Fruit fly (Drosophila melanogaster) whole organism, embryonic: ENCODE measurements around the gene CG15404.

Experiments used
- CG11085 ChIP-seq: fragments of 200-800 bp; sonication (Bioruptor generic); IDR thresholded peaks from 2 replicates; pipeline ENCODE4 v1.3.6; 2022; ENCODE audit warnings: missing biosample characterization, missing genetic modification characterization
- CG11247 ChIP-seq: fragments of 200-800 bp; sonication (Bioruptor generic); IDR thresholded peaks from 2 replicates; pipeline ENCODE4 v1.3.6; 2022; ENCODE audit warnings: missing biosample characterization, missing genetic modification characterization
- CG11695 ChIP-seq: fragments of 200-800 bp; sonication (Bioruptor generic); IDR thresholded peaks from 3 replicates; pipeline ENCODE4 v1.3.6; 2022; ENCODE audit warnings: missing biosample characterization, missing genetic modification characterization
- CG12744 ChIP-seq: fragments of 200-800 bp; sonication (Bioruptor generic); optimal IDR thresholded peaks from 2 replicates; lab custom pipeline; 2016; ENCODE audit warnings: missing biosample characterization, missing genetic modification characterization
- CG12942 ChIP-seq: fragments of 200-800 bp; sonication (Bioruptor generic); optimal IDR thresholded peaks from 3 replicates; lab custom pipeline; 2016; ENCODE audit warnings: missing biosample characterization, missing genetic modification characterization
- CG13424 ChIP-seq: fragments of 200-800 bp; sonication (Bioruptor generic); optimal IDR thresholded peaks from 2 replicates; lab custom pipeline; 2019; ENCODE audit warnings: missing biosample characterization, mild to moderate bottlenecking, missing genetic modification characterization, moderate library complexity
- CG15696 ChIP-seq: fragments of 200-800 bp; sonication (Bioruptor generic); optimal IDR thresholded peaks from 2 replicates; lab custom pipeline; 2019; ENCODE audit warnings: missing biosample characterization, mild to moderate bottlenecking, missing genetic modification characterization, moderate library complexity
- CG1603 ChIP-seq: fragments of 200-800 bp; sonication (Bioruptor generic); optimal IDR thresholded peaks from 2 replicates; lab custom pipeline; 2019; ENCODE audit warnings: missing biosample characterization, mild to moderate bottlenecking, missing genetic modification characterization, moderate library complexity
- CG18476 ChIP-seq: fragments of 200-800 bp; sonication (Bioruptor generic); optimal IDR thresholded peaks from 2 replicates; lab custom pipeline; 2016; ENCODE audit warnings: missing biosample characterization, mild to moderate bottlenecking, missing genetic modification characterization
- CG18599 ChIP-seq: fragments of 200-800 bp; sonication (Bioruptor generic); optimal IDR thresholded peaks from 3 replicates; lab custom pipeline; 2017; ENCODE audit warnings: missing biosample characterization, missing genetic modification characterization, mild to moderate bottlenecking, moderate library complexity, missing genetic modification reagents
- CG18764 ChIP-seq: fragments of 200-800 bp; sonication (Bioruptor generic); optimal IDR thresholded peaks from 3 replicates; lab custom pipeline; 2016; ENCODE audit warnings: missing biosample characterization, missing genetic modification characterization
- CG3726 ChIP-seq: fragments of 200-800 bp; sonication (Bioruptor generic); IDR thresholded peaks from 3 replicates; pipeline ENCODE4, ENCODE4 v1.3.6; 2022; ENCODE audit warnings: missing biosample characterization, missing genetic modification characterization
- CG4360 ChIP-seq: fragments of 200-800 bp; sonication (Bioruptor generic); IDR thresholded peaks from 2 replicates; pipeline ENCODE4 v1.3.6; 2022; ENCODE audit warnings: missing biosample characterization, missing genetic modification characterization
- CG43689 ChIP-seq: fragments of 200-800 bp; sonication (Bioruptor generic); IDR thresholded peaks from 2 replicates; pipeline ENCODE4 v1.3.6; 2022; ENCODE audit warnings: missing biosample characterization, missing genetic modification characterization
- CG4854 ChIP-seq: fragments of 200-800 bp; sonication (Bioruptor generic); optimal IDR thresholded peaks from 2 replicates; lab custom pipeline; 2016; ENCODE audit warnings: missing biosample characterization, missing genetic modification characterization, inconsistent platforms
- CG6813 ChIP-seq: fragments of 200-800 bp; sonication (Bioruptor generic); optimal IDR thresholded peaks from 2 replicates; lab custom pipeline; 2017; ENCODE audit warnings: missing biosample characterization, missing genetic modification characterization, mild to moderate bottlenecking, moderate library complexity, missing genetic modification reagents
- CG8281 ChIP-seq: fragments of 200-800 bp; sonication (Bioruptor generic); optimal IDR thresholded peaks from 2 replicates; lab custom pipeline; 2018; ENCODE audit warnings: missing biosample characterization, mild to moderate bottlenecking, missing genetic modification characterization, moderate library complexity
- Dbx ChIP-seq: fragments of 200-800 bp; sonication (Bioruptor generic); IDR thresholded peaks from 3 replicates; pipeline ENCODE4 v1.3.6; 2022; ENCODE audit warnings: missing biosample characterization, missing genetic modification characterization
- Dll ChIP-seq: fragments of 200-800 bp; sonication (Bioruptor generic); IDR thresholded peaks from 4 replicates; pipeline ENCODE4 v1.3.6; 2022; ENCODE audit warnings: missing biosample characterization, missing genetic modification characterization; ENCODE audit not compliant: partially characterized antibody
- Drgx ChIP-seq: fragments of 200-800 bp; sonication (Bioruptor generic); IDR thresholded peaks from 2 replicates; pipeline ENCODE4 v1.3.6; 2022; ENCODE audit warnings: missing biosample characterization, missing genetic modification characterization
- Gug ChIP-seq: fragments of 200-800 bp; sonication (Bioruptor generic); IDR thresholded peaks from 4 replicates; pipeline ENCODE4 v1.3.6; 2022; ENCODE audit warnings: missing biosample characterization, missing genetic modification characterization
- NfI ChIP-seq: fragments of 200-800 bp; sonication (Bioruptor generic); optimal IDR thresholded peaks from 3 replicates; lab custom pipeline; 2018; ENCODE audit warnings: missing biosample characterization, mild to moderate bottlenecking, missing genetic modification characterization, moderate library complexity
- Poxn ChIP-seq: fragments of 200-800 bp; sonication (Bioruptor generic); IDR thresholded peaks from 2 replicates; pipeline ENCODE4 v1.3.6; 2022; ENCODE audit warnings: missing biosample characterization, missing genetic modification characterization
- Sin3A ChIP-seq: fragments of >200 bp; optimal IDR thresholded peaks from 2 replicates; lab custom pipeline; 2018
- Sox102F ChIP-seq: fragments of 200-800 bp; sonication (Bioruptor generic); optimal IDR thresholded peaks from 2 replicates; lab custom pipeline; 2018; ENCODE audit warnings: missing biosample characterization, mild to moderate bottlenecking, missing genetic modification characterization, moderate library complexity
- amos ChIP-seq: fragments of 200-800 bp; sonication (Bioruptor generic); IDR thresholded peaks from 2 replicates; pipeline ENCODE4 v1.3.6; 2022; ENCODE audit warnings: missing biosample characterization, missing genetic modification characterization; ENCODE audit not compliant: partially characterized antibody
- bowl ChIP-seq: fragments of 200-800 bp; sonication (Bioruptor generic); IDR thresholded peaks from 2 replicates; pipeline ENCODE4 v1.3.6; 2022; ENCODE audit warnings: missing biosample characterization, missing genetic modification characterization
- caup ChIP-seq: fragments of 200-800 bp; sonication (Bioruptor generic); optimal IDR thresholded peaks from 3 replicates; lab custom pipeline; 2017; ENCODE audit warnings: missing biosample characterization, mild to moderate bottlenecking, missing genetic modification characterization, moderate library complexity; ENCODE audit not compliant: severe bottlenecking
- chinmo ChIP-seq: fragments of 200-800 bp; sonication (Bioruptor generic); IDR thresholded peaks from 4 replicates; pipeline ENCODE4 v1.3.6; 2022; ENCODE audit warnings: missing biosample characterization, missing genetic modification characterization; ENCODE audit not compliant: partially characterized antibody
- disco-r ChIP-seq: fragments of 200-800 bp; sonication (Bioruptor generic); optimal IDR thresholded peaks from 2 replicates; lab custom pipeline; 2016; ENCODE audit warnings: missing biosample characterization, missing genetic modification characterization
- ewg ChIP-seq: fragments of 200-800 bp; sonication (Bioruptor generic); optimal IDR thresholded peaks from 3 replicates; lab custom pipeline; 2017; ENCODE audit warnings: mild to moderate bottlenecking, missing biosample characterization, missing genetic modification reagents, missing genetic modification characterization
- fd102C ChIP-seq: fragments of 200-800 bp; sonication (Bioruptor generic); optimal IDR thresholded peaks from 2 replicates; lab custom pipeline; 2018; ENCODE audit warnings: missing biosample characterization, mild to moderate bottlenecking, missing genetic modification characterization, moderate library complexity
- fd3F ChIP-seq: fragments of 200-800 bp; sonication (Bioruptor generic); optimal IDR thresholded peaks from 2 replicates; lab custom pipeline; 2018; ENCODE audit warnings: missing biosample characterization, mild to moderate bottlenecking, missing genetic modification characterization, moderate library complexity
- insv ChIP-seq, 2 experiments: fragments of 200-800 bp; sonication (Bioruptor generic); optimal IDR thresholded peaks; 3 replicates each; lab custom pipeline; 2016 to 2018; ENCODE audit warnings: missing biosample characterization in 2 of 2, missing genetic modification characterization in 2 of 2
- inv ChIP-seq: fragments of 200-800 bp; sonication (Bioruptor generic); IDR thresholded peaks from 2 replicates; pipeline ENCODE4 v1.3.6; 2022; ENCODE audit warnings: missing biosample characterization, missing genetic modification characterization; ENCODE audit not compliant: partially characterized antibody
- kay ChIP-seq: fragments of 200-800 bp; sonication (Bioruptor generic); optimal IDR thresholded peaks from 2 replicates; lab custom pipeline; 2016; ENCODE audit warnings: missing biosample characterization, missing genetic modification characterization
- mld ChIP-seq: fragments of 200-800 bp; sonication (Bioruptor generic); IDR thresholded peaks from 3 replicates; pipeline ENCODE4 v1.3.6; 2022; ENCODE audit warnings: missing biosample characterization, missing genetic modification characterization; ENCODE audit not compliant: partially characterized antibody
- nerfin-2 ChIP-seq: fragments of 200-800 bp; sonication (Bioruptor generic); IDR thresholded peaks from 2 replicates; pipeline ENCODE4 v1.3.6; 2022; ENCODE audit warnings: missing biosample characterization, missing genetic modification characterization; ENCODE audit not compliant: partially characterized antibody
- nom ChIP-seq: fragments of 200-800 bp; sonication (Bioruptor generic); optimal IDR thresholded peaks from 2 replicates; lab custom pipeline; 2017; ENCODE audit warnings: missing biosample characterization, missing genetic modification characterization, mild to moderate bottlenecking, moderate library complexity, missing genetic modification reagents
- org-1 ChIP-seq: fragments of 200-800 bp; sonication (Bioruptor generic); optimal IDR thresholded peaks from 2 replicates; lab custom pipeline; 2017; ENCODE audit warnings: missing biosample characterization, missing genetic modification characterization
- ranshi ChIP-seq: fragments of 200-800 bp; sonication (Bioruptor generic); IDR thresholded peaks from 2 replicates; pipeline ENCODE4 v1.3.6; 2022; ENCODE audit warnings: missing biosample characterization, missing genetic modification characterization
- scrt ChIP-seq: fragments of 200-800 bp; sonication (Bioruptor generic); optimal IDR thresholded peaks from 2 replicates; lab custom pipeline; 2018; ENCODE audit warnings: missing biosample characterization, mild to moderate bottlenecking, missing genetic modification characterization, moderate library complexity
- sisA ChIP-seq: fragments of 200-800 bp; sonication (Bioruptor generic); IDR thresholded peaks from 2 replicates; pipeline ENCODE4 v1.3.6; 2022; ENCODE audit warnings: missing biosample characterization, missing genetic modification characterization
- slbo ChIP-seq: fragments of 200-800 bp; sonication (Bioruptor generic); IDR thresholded peaks from 2 replicates; pipeline ENCODE4 v1.3.6; 2022; ENCODE audit warnings: missing biosample characterization, missing genetic modification characterization
- slou ChIP-seq: fragments of 200-800 bp; sonication (Bioruptor generic); optimal IDR thresholded peaks from 3 replicates; lab custom pipeline; 2016; ENCODE audit warnings: missing biosample characterization, missing genetic modification characterization
- tup ChIP-seq: fragments of 200-800 bp; sonication (Bioruptor generic); optimal IDR thresholded peaks from 2 replicates; lab custom pipeline; 2016; ENCODE audit warnings: missing biosample characterization, mild to moderate bottlenecking, missing genetic modification characterization, moderate library complexity

Gene CG15404

dm6 chr2L:3158260-3159072 lies 15.3 kb upstream of the CG15404 start (continued):
- TF ChIP-seq Dbx (GFP tag; lab: Robert Waterston, UW) (0 out of 3 replicates have a peak, but pooled peaks have one; percentile 23), scrt (GFP tag; lab: Kevin White, UChicago) (no peak), kay (peak; percentile 51), Drgx (GFP tag; lab: Robert Waterston, UW) (peak; percentile 19; the same call in 1 of the 2 replicates), Poxn (no peak), fd102C (GFP tag; lab: Kevin White, UChicago) (no peak), CG15696 (no peak), inv (peak; percentile 22; the same call in 1 of the 2 replicates), org-1 (peak; percentile 2), tup (no peak), caup (GFP tag; lab: Kevin White, UChicago) (no peak), slou (GFP tag; lab: Kevin White, UChicago) (no peak), CG18476 (GFP tag; lab: Kevin White, UChicago) (no peak), CG18764 (GFP tag; lab: Kevin White, UChicago) (no peak), CG3726 (GFP tag; lab: Robert Waterston, UW) (no peak), CG11247 (GFP tag; lab: Robert Waterston, UW) (no peak), CG11085 (GFP tag; lab: Robert Waterston, UW) (no peak), CG11695 (GFP tag; lab: Robert Waterston, UW) (no peak), CG18599 (GFP tag; lab: Kevin White, UChicago) (peak; percentile 16), Gug (GFP tag; lab: Robert Waterston, UW) (no peak), sisA (no peak)
- TF ChIP-seq, all 482 proteins: peak for 116

- TF ChIP-seq CG12744: no peak
- TF ChIP-seq CG4854 (GFP tag; lab: Kevin White, UChicago): no peak
- TF ChIP-seq insv (GFP tag; optimal IDR thresholded peaks at IDR 0.05; lab: Kevin White, UChicago): no peak
- no peak for TF ChIP-seq slou (GFP tag; lab: Kevin White, UChicago)
- no peak for TF ChIP-seq Sox102F (GFP tag; lab: Kevin White, UChicago)
- peak; percentile 11 for TF ChIP-seq CG1603 (tag; lab: Kevin White, UChicago)
- TF ChIP-seq CG43689 (GFP tag; lab: Robert Waterston, UW): no peak
- TF ChIP-seq nom: peak; percentile 60
- peak; percentile 75 for TF ChIP-seq Dll (GFP tag; lab: Robert Waterston, UW)
- TF ChIP-seq mld: no peak
- TF ChIP-seq chinmo (GFP tag; lab: Robert Waterston, UW): peak; percentile 88
- peak; percentile 92 for TF ChIP-seq CG4360 (GFP tag; lab: Robert Waterston, UW)
- no peak for TF ChIP-seq CG8281 (tag; lab: Kevin White, UChicago)
- TF ChIP-seq amos: peak; percentile 48
- TF ChIP-seq CG13424: no peak
- peak; percentile 45 for TF ChIP-seq Sin3A (lab: Kevin White, UChicago)
- TF ChIP-seq slbo: peak; percentile 4; the same call in 1 of the 2 replicates
- TF ChIP-seq disco-r (GFP tag; lab: Kevin White, UChicago): no peak
- TF ChIP-seq ranshi (GFP tag; lab: Robert Waterston, UW): no peak
- no peak for TF ChIP-seq fd3F (GFP tag; lab: Kevin White, UChicago)
- TF ChIP-seq CG6813 (GFP tag; lab: Kevin White, UChicago): no peak
- no peak for TF ChIP-seq NfI (GFP tag; lab: Kevin White, UChicago)
- no peak for TF ChIP-seq ewg (GFP tag; lab: Kevin White, UChicago)
- TF ChIP-seq bowl (GFP tag; lab: Robert Waterston, UW): no peak
- no peak for TF ChIP-seq CG12942 (GFP tag; lab: Kevin White, UChicago)
- TF ChIP-seq nerfin-2: peak; percentile 51
These were observed 14.4 kb upstream of the CG15404 start, which contains the start of the genes Mad and gkt for dm6 chr2L:3159144-3160000. Gene Mad (minus strand): TSS chr2L:3159643. Gene gkt (plus strand): TSS chr2L:3159950.
